Worm (Caenorhabditis elegans) whole organism, young adult: ENCODE measurements around the gene K03A11.4.

Source experiments
- B0336.3 ChIP-seq: fragments of 200-800 bp; sonication (Bioruptor generic); IDR thresholded peaks from 2 replicates; pipeline ENCODE4 v1.3.6; 2022; ENCODE audit warnings: missing genetic modification characterization, missing compliant biosample characterization
- C17E4.6 ChIP-seq: fragments of 200-800 bp; sonication (Bioruptor generic); IDR thresholded peaks from 2 replicates; pipeline ENCODE4 v1.3.6; 2022; ENCODE audit warnings: missing genetic modification reagents, missing genetic modification characterization, missing compliant biosample characterization
- D2030.7 ChIP-seq: fragments of 200-800 bp; sonication (Bioruptor generic); IDR thresholded peaks from 2 replicates; pipeline ENCODE4 v1.3.6; 2022; ENCODE audit warnings: missing genetic modification reagents, missing genetic modification characterization, missing compliant biosample characterization
- F37B4.10 ChIP-seq: fragments of 200-800 bp; sonication (Bioruptor generic); IDR thresholded peaks from 2 replicates; pipeline ENCODE4 v1.3.6; 2022; ENCODE audit warnings: missing genetic modification characterization, missing compliant biosample characterization
- K12H6.12 ChIP-seq: fragments of 200-800 bp; sonication (Bioruptor generic); optimal IDR thresholded peaks from 2 replicates; lab custom pipeline; 2018; ENCODE audit warnings: mild to moderate bottlenecking, missing genetic modification characterization, missing compliant biosample characterization
- T07F8.4 ChIP-seq: sonication (generic microtip); optimal IDR thresholded peaks from 2 replicates; lab custom pipeline; 2016; ENCODE audit warnings: mild to moderate bottlenecking, missing genetic modification characterization, moderate library complexity, missing compliant biosample characterization
- T26A5.8 ChIP-seq: sonication (generic microtip); optimal IDR thresholded peaks from 2 replicates; lab custom pipeline; 2016; ENCODE audit warnings: missing genetic modification characterization, missing compliant biosample characterization
- Y56A3A.18 ChIP-seq: fragments of 200-800 bp; sonication (Bioruptor generic); IDR thresholded peaks from 2 replicates; pipeline ENCODE4 v1.3.6; 2022; ENCODE audit warnings: missing genetic modification reagents, missing genetic modification characterization, missing compliant biosample characterization
- Y67H2A.10 ChIP-seq: fragments of 200-800 bp; sonication (Bioruptor generic); conservative IDR thresholded peaks from 2 replicates; pipeline ENCODE4 v1.3.6; 2022; ENCODE audit warnings: missing genetic modification reagents, missing genetic modification characterization, missing compliant biosample characterization
- Y79H2A.3 ChIP-seq: fragments of 200-800 bp; sonication (Bioruptor generic); conservative IDR thresholded peaks from 2 replicates; pipeline ENCODE4 v1.3.6; 2022; ENCODE audit warnings: missing genetic modification reagents, missing genetic modification characterization, missing compliant biosample characterization
- akir-1 ChIP-seq: fragments of 200-800 bp; sonication (Bioruptor generic); optimal IDR thresholded peaks from 2 replicates; lab custom pipeline; 2018; ENCODE audit warnings: mild to moderate bottlenecking, missing genetic modification characterization, moderate library complexity, missing compliant biosample characterization
- aptf-3 ChIP-seq: fragments of 200-800 bp; sonication (Bioruptor generic); IDR thresholded peaks from 2 replicates; pipeline ENCODE4 v1.3.6; 2022; ENCODE audit warnings: missing genetic modification characterization, missing compliant biosample characterization
- atf-7 ChIP-seq: sonication (generic microtip); optimal IDR thresholded peaks from 2 replicates; lab custom pipeline; 2017; ENCODE audit warnings: mild to moderate bottlenecking, missing genetic modification characterization, missing compliant biosample characterization
- athp-1 ChIP-seq: sonication (generic microtip); optimal IDR thresholded peaks from 2 replicates; lab custom pipeline; 2017; ENCODE audit warnings: mild to moderate bottlenecking, missing genetic modification characterization, missing compliant biosample characterization
- bed-1 ChIP-seq: fragments of 200-800 bp; sonication (Bioruptor generic); IDR thresholded peaks from 2 replicates; pipeline ENCODE4 v1.3.6; 2022; ENCODE audit warnings: missing genetic modification reagents, missing genetic modification characterization, missing compliant biosample characterization
- bed-2 ChIP-seq: fragments of 200-800 bp; sonication (Bioruptor generic); IDR thresholded peaks from 2 replicates; pipeline ENCODE4 v1.3.6; 2022; ENCODE audit warnings: missing genetic modification reagents, missing genetic modification characterization, missing compliant biosample characterization
- cebp-2 ChIP-seq: fragments of 200-800 bp; sonication (Bioruptor generic); IDR thresholded peaks from 2 replicates; pipeline ENCODE4 v1.3.6; 2022; ENCODE audit warnings: missing genetic modification characterization, missing compliant biosample characterization
- ceh-100 ChIP-seq: fragments of 200-800 bp; sonication (Bioruptor generic); IDR thresholded peaks from 2 replicates; pipeline ENCODE4 v1.3.6; 2022; ENCODE audit warnings: missing genetic modification reagents, missing genetic modification characterization, missing compliant biosample characterization
- ceh-27 ChIP-seq: fragments of 200-800 bp; sonication (Bioruptor generic); optimal IDR thresholded peaks from 2 replicates; lab custom pipeline; 2018; ENCODE audit warnings: mild to moderate bottlenecking, missing genetic modification characterization, moderate library complexity, missing compliant biosample characterization
- ceh-40 ChIP-seq: fragments of 200-800 bp; sonication (Bioruptor generic); IDR thresholded peaks from 2 replicates; pipeline ENCODE4 v1.3.6; 2022; ENCODE audit warnings: missing genetic modification characterization, missing compliant biosample characterization
- ceh-91 ChIP-seq: fragments of 200-800 bp; sonication (Bioruptor generic); IDR thresholded peaks from 2 replicates; pipeline ENCODE4 v1.3.6; 2022; ENCODE audit warnings: missing genetic modification reagents, missing genetic modification characterization, missing compliant biosample characterization
- die-1 ChIP-seq: sonication (generic microtip); optimal IDR thresholded peaks from 2 replicates; lab custom pipeline; 2016; ENCODE audit warnings: missing genotype, mild to moderate bottlenecking, missing genetic modification characterization, missing compliant biosample characterization
- dox-1 ChIP-seq: fragments of 200-800 bp; sonication (Bioruptor generic); IDR thresholded peaks from 2 replicates; pipeline ENCODE4 v1.3.6; 2022; ENCODE audit warnings: missing genetic modification reagents, missing genetic modification characterization, missing compliant biosample characterization
- egl-18 ChIP-seq: fragments of 200-800 bp; sonication (Bioruptor generic); IDR thresholded peaks from 2 replicates; pipeline ENCODE4 v1.3.6; 2022; ENCODE audit warnings: missing genetic modification reagents, missing genetic modification characterization, missing compliant biosample characterization
- egl-44 ChIP-seq: fragments of 200-800 bp; sonication (Bioruptor generic); IDR thresholded peaks from 2 replicates; pipeline ENCODE4 v1.3.6; 2022; ENCODE audit warnings: missing genetic modification reagents, missing genetic modification characterization, missing compliant biosample characterization
- ekl-4 ChIP-seq: fragments of 200-800 bp; sonication (Bioruptor generic); IDR thresholded peaks from 2 replicates; pipeline ENCODE4 v1.3.6; 2022; ENCODE audit warnings: missing genetic modification reagents, missing genetic modification characterization, missing compliant biosample characterization
- hmg-1.2 ChIP-seq: fragments of 200-800 bp; sonication (Bioruptor generic); IDR thresholded peaks from 2 replicates; pipeline ENCODE4 v1.3.6; 2022; ENCODE audit warnings: missing genetic modification reagents, missing genetic modification characterization, missing compliant biosample characterization
- hmg-20 ChIP-seq: fragments of 200-800 bp; sonication (Bioruptor generic); IDR thresholded peaks from 2 replicates; pipeline ENCODE4 v1.3.6; 2022; ENCODE audit warnings: missing genetic modification reagents, missing genetic modification characterization, missing compliant biosample characterization
- let-526 ChIP-seq: fragments of 200-800 bp; sonication (Bioruptor generic); IDR thresholded peaks from 2 replicates; pipeline ENCODE4 v1.3.6; 2022; ENCODE audit warnings: missing genetic modification reagents, missing genetic modification characterization, missing compliant biosample characterization
- mel-28 ChIP-seq: sonication (generic microtip); optimal IDR thresholded peaks from 2 replicates; lab custom pipeline; 2016; ENCODE audit warnings: borderline replicate concordance, mild to moderate bottlenecking, missing genetic modification characterization, missing compliant biosample characterization
- nfya-2 ChIP-seq: fragments of 200-800 bp; sonication (Bioruptor generic); IDR thresholded peaks from 2 replicates; pipeline ENCODE4 v1.3.6; 2022; ENCODE audit warnings: missing genetic modification reagents, missing genetic modification characterization, missing compliant biosample characterization
- nhr-179 ChIP-seq: sonication (generic microtip); optimal IDR thresholded peaks from 2 replicates; lab custom pipeline; 2016; ENCODE audit warnings: mild to moderate bottlenecking, missing genetic modification characterization, missing compliant biosample characterization
- nhr-90 ChIP-seq: sonication (generic microtip); optimal IDR thresholded peaks from 2 replicates; lab custom pipeline; 2016; ENCODE audit warnings: missing genotype, mild to moderate bottlenecking, missing genetic modification characterization, missing compliant biosample characterization
- pha-4 ChIP-seq: fragments of 150-350 bp; sonication (generic microtip); optimal IDR thresholded peaks from 2 replicates; lab custom pipeline; 2014; ENCODE audit warnings: missing biosample characterization, missing genetic modification reagents, missing genetic modification characterization
- rpc-1 ChIP-seq, 2 experiments: fragments of 150-350 bp in 1 of 2; sonication (generic microtip) in 1 of 2; optimal IDR thresholded peaks; 2 replicates each; lab custom pipeline; 2014 to 2018; ENCODE audit warnings: missing biosample characterization in 1 of 2, missing genetic modification characterization in 1 of 2, missing genetic modification reagents in 1 of 2, missing genotype in 1 of 2
- sdz-38 ChIP-seq: sonication (generic microtip); optimal IDR thresholded peaks from 2 replicates; lab custom pipeline; 2016; ENCODE audit warnings: missing genotype, missing genetic modification characterization, missing compliant biosample characterization
- snpc-1.1 ChIP-seq: sonication (generic microtip); optimal IDR thresholded peaks from 2 replicates; lab custom pipeline; 2017; ENCODE audit warnings: missing genetic modification characterization, mild to moderate bottlenecking, missing compliant biosample characterization, antibody characterized with exemption, moderate library complexity, missing genotype, missing genetic modification reagents; ENCODE audit not compliant: insufficient read depth
- snpc-1.3 ChIP-seq: sonication (generic microtip); optimal IDR thresholded peaks from 2 replicates; lab custom pipeline; 2017; ENCODE audit warnings: missing genetic modification characterization, mild to moderate bottlenecking, missing compliant biosample characterization, antibody characterized with exemption, moderate library complexity, missing genotype, missing genetic modification reagents; ENCODE audit not compliant: insufficient read depth
- snpc-3.4 ChIP-seq: sonication (generic microtip); optimal IDR thresholded peaks from 2 replicates; lab custom pipeline; 2017; ENCODE audit warnings: missing genetic modification characterization, mild to moderate bottlenecking, missing compliant biosample characterization, antibody characterized with exemption, moderate library complexity, missing genotype, missing genetic modification reagents
- somi-1 ChIP-seq: fragments of 200-800 bp; sonication (Bioruptor generic); optimal IDR thresholded peaks from 2 replicates; lab custom pipeline; 2018; ENCODE audit warnings: mild to moderate bottlenecking, missing genetic modification characterization, missing compliant biosample characterization
- sptf-2 ChIP-seq: fragments of 200-800 bp; sonication (Bioruptor generic); optimal IDR thresholded peaks from 2 replicates; lab custom pipeline; 2018; ENCODE audit warnings: mild to moderate bottlenecking, missing genetic modification characterization, missing compliant biosample characterization
- tbp1 ChIP-seq: fragments of 200-800 bp; sonication (Bioruptor generic); optimal IDR thresholded peaks from 2 replicates; lab custom pipeline; 2018; ENCODE audit warnings: mild to moderate bottlenecking, missing genetic modification characterization, missing compliant biosample characterization
- ztf-22 ChIP-seq: fragments of 200-800 bp; sonication (Bioruptor generic); optimal IDR thresholded peaks from 2 replicates; lab custom pipeline; 2018; ENCODE audit warnings: mild to moderate bottlenecking, missing genetic modification characterization, moderate library complexity, missing compliant biosample characterization
- ztf-26 ChIP-seq: sonication (generic microtip); optimal IDR thresholded peaks from 2 replicates; lab custom pipeline; 2017; ENCODE audit warnings: missing genetic modification characterization, missing compliant biosample characterization
- ztf-3 ChIP-seq: fragments of 200-800 bp; sonication (Bioruptor generic); optimal IDR thresholded peaks from 2 replicates; lab custom pipeline; 2018; ENCODE audit warnings: mild to moderate bottlenecking, missing genetic modification characterization, missing compliant biosample characterization

K03A11.4 gene

DNA sequence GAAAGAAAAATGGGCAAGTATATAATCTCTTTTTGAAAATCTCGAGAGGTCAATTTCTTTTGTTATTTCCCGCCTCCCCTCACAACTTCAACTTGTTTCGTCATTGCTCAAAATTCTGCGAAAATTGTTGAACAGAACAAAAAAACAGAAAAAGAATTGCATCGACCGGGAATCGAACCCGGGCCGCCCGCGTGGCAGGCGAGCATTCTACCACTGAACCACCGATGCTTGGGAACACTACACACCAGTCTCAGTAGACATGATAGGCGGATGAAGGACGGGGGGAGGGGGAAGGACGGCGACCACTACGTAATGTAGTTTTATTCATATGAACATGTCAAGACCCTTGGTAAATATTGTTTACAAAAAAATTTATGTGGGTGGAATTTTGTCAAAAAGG lies 43.1 kb downstream of the K03A11.4 start (continued):
- TF ChIP-seq ceh-100 (GFP tag; lab: Robert Waterston, UW) (peak; percentile 58; the same call in 1 of the 2 replicates), somi-1 (GFP tag; lab: Kevin White, UChicago) (peak; percentile 81), T26A5.8 (tag; lab: Kevin White, UChicago) (peak; percentile 84), rpc-1 (optimal IDR thresholded peaks at IDR 0.05; lab: Kevin White, UChicago) (peak; percentile 82), rpc-1 (tag; optimal IDR thresholded peaks at IDR 0.05; lab: Kevin White, UChicago) (peak; percentile 87), hmg-1.2 (GFP tag; lab: Robert Waterston, UW) (peak; percentile 84), Y56A3A.18 (GFP tag; lab: Robert Waterston, UW) (peak; percentile 82), snpc-3.4 (tag; lab: Kevin White, UChicago) (peak; percentile 75), bed-1 (GFP tag; lab: Robert Waterston, UW) (no peak), bed-2 (peak; percentile 66; the same call in 1 of the 2 replicates), ekl-4 (GFP tag; lab: Robert Waterston, UW) (peak; percentile 45; the same call in 1 of the 2 replicates), K12H6.12 (tag; lab: Kevin White, UChicago) (peak; percentile 76), F37B4.10 (no peak), dox-1 (GFP tag; lab: Robert Waterston, UW) (no peak), nfya-2 (GFP tag; lab: Robert Waterston, UW) (no peak), sptf-2 (GFP tag; lab: Kevin White, UChicago) (peak; percentile 54), die-1 (no peak), C17E4.6 (GFP tag; lab: Robert Waterston, UW) (no peak), hmg-20 (GFP tag; lab: Robert Waterston, UW) (peak; percentile 69; the same call in 1 of the 2 replicates), ceh-40 (GFP tag; lab: Robert Waterston, UW) (no peak), snpc-1.1 (tag; lab: Kevin White, UChicago) (peak; percentile 20), akir-1 (peak; percentile 47), B0336.3 (no peak), cebp-2 (GFP tag; lab: Robert Waterston, UW) (no peak), nhr-179 (tag; lab: Kevin White, UChicago) (no peak), D2030.7 (GFP tag; lab: Robert Waterston, UW) (peak; percentile 88), ceh-27 (GFP tag; lab: Kevin White, UChicago) (peak; percentile 81), athp-1 (tag; lab: Kevin White, UChicago) (no peak), Y67H2A.10 (GFP tag; lab: Robert Waterston, UW) (peak; percentile 58; the same call in 1 of the 2 replicates), sdz-38 (no peak), mel-28 (tag; lab: Kevin White, UChicago) (peak; percentile 38), pha-4 (tag; lab: Kevin White, UChicago) (no peak), T07F8.4 (tag; lab: Kevin White, UChicago) (peak; percentile 52), ztf-26 (peak; percentile 81), tbp1 (GFP tag; lab: Kevin White, UChicago) (peak; percentile 99), nhr-90 (tag; lab: Kevin White, UChicago) (no peak), ztf-3 (GFP tag; lab: Kevin White, UChicago) (peak; percentile 16), egl-44 (GFP tag; lab: Robert Waterston, UW) (peak; percentile 91), let-526 (GFP tag; lab: Robert Waterston, UW) (peak; percentile 56; the same call in 1 of the 2 replicates), aptf-3 (GFP tag; lab: Robert Waterston, UW) (no peak), ztf-22 (GFP tag; lab: Kevin White, UChicago) (peak; percentile 38), ceh-91 (GFP tag; lab: Robert Waterston, UW) (no peak), snpc-1.3 (peak; percentile 92), Y79H2A.3 (GFP tag; lab: Robert Waterston, UW) (0 out of 2 replicates have a peak, but pooled peaks have one; percentile 70), atf-7 (tag; lab: Kevin White, UChicago) (peak; percentile 61), egl-18 (GFP tag; lab: Robert Waterston, UW) (peak; percentile 75; the same call in 1 of the 2 replicates)
